Fruit fly (Drosophila melanogaster) whole organism, embryonic: ENCODE measurements around the gene obst-B.

ENCODE experiments used
- B-H1 ChIP-seq: fragments of 200-800 bp; sonication (Bioruptor generic); IDR thresholded peaks from 3 replicates; pipeline ENCODE4 v1.3.6; 2022; ENCODE audit warnings: missing biosample characterization, missing genetic modification characterization
- CG1024 ChIP-seq: fragments of 200-800 bp; sonication (Bioruptor generic); IDR thresholded peaks from 2 replicates; pipeline ENCODE4 v1.3.6; 2022; ENCODE audit warnings: missing biosample characterization, missing genetic modification characterization
- CG10565 ChIP-seq: fragments of 200-800 bp; sonication (Bioruptor generic); optimal IDR thresholded peaks from 3 replicates; lab custom pipeline; 2016; ENCODE audit warnings: missing biosample characterization, mild to moderate bottlenecking, missing genetic modification characterization
- CG11247 ChIP-seq: fragments of 200-800 bp; sonication (Bioruptor generic); IDR thresholded peaks from 2 replicates; pipeline ENCODE4 v1.3.6; 2022; ENCODE audit warnings: missing biosample characterization, missing genetic modification characterization
- CG14014 ChIP-seq: fragments of 200-800 bp; sonication (Bioruptor generic); IDR thresholded peaks from 2 replicates; pipeline ENCODE4 v1.3.6; 2022; ENCODE audit warnings: missing biosample characterization, missing genetic modification characterization
- CG14667 ChIP-seq: fragments of 200-800 bp; sonication (Bioruptor generic); IDR thresholded peaks from 2 replicates; pipeline ENCODE4 v1.3.6; 2022; ENCODE audit warnings: missing biosample characterization, missing genetic modification characterization
- CG17328 ChIP-seq: fragments of 200-800 bp; sonication (Bioruptor generic); IDR thresholded peaks from 2 replicates; pipeline ENCODE4 v1.3.6; 2022; ENCODE audit warnings: missing biosample characterization, missing genetic modification characterization
- CG17359 ChIP-seq: fragments of 200-800 bp; sonication (Bioruptor generic); optimal IDR thresholded peaks from 3 replicates; lab custom pipeline; 2018; ENCODE audit warnings: missing biosample characterization, mild to moderate bottlenecking, missing genetic modification characterization, moderate library complexity
- CG18619 ChIP-seq: fragments of 200-800 bp; sonication (Bioruptor generic); optimal IDR thresholded peaks from 3 replicates; lab custom pipeline; 2017; ENCODE audit warnings: missing biosample characterization, mild to moderate bottlenecking, missing genetic modification characterization
- CG34422 ChIP-seq: fragments of 200-800 bp; sonication (Bioruptor generic); IDR thresholded peaks from 3 replicates; pipeline ENCODE4 v1.3.6; 2022; ENCODE audit warnings: missing biosample characterization, missing genetic modification characterization
- CG4404 ChIP-seq: fragments of 200-800 bp; sonication (Bioruptor generic); IDR thresholded peaks from 2 replicates; pipeline ENCODE4 v1.3.6; 2022; ENCODE audit warnings: missing biosample characterization, missing genetic modification characterization
- CG4707 ChIP-seq: fragments of 200-800 bp; sonication (Bioruptor generic); optimal IDR thresholded peaks from 2 replicates; lab custom pipeline; 2018; ENCODE audit warnings: missing biosample characterization, mild to moderate bottlenecking, missing genetic modification characterization, moderate library complexity
- CG5245 ChIP-seq: fragments of 200-800 bp; sonication (Bioruptor generic); optimal IDR thresholded peaks from 3 replicates; lab custom pipeline; 2016; ENCODE audit warnings: missing biosample characterization, missing genetic modification characterization
- CG6683 ChIP-seq: fragments of 200-800 bp; sonication (Bioruptor generic); optimal IDR thresholded peaks from 2 replicates; lab custom pipeline; 2017; ENCODE audit warnings: missing biosample characterization, mild to moderate bottlenecking, missing genetic modification characterization, missing genetic modification reagents
- CG6791 ChIP-seq: fragments of 200-800 bp; sonication (Bioruptor generic); IDR thresholded peaks from 3 replicates; pipeline ENCODE4 v1.3.6; 2022; ENCODE audit warnings: missing biosample characterization, missing genetic modification characterization; ENCODE audit not compliant: partially characterized antibody
- CG8089 ChIP-seq: fragments of 200-800 bp; sonication (Bioruptor generic); optimal IDR thresholded peaks from 3 replicates; lab custom pipeline; 2016; ENCODE audit warnings: missing biosample characterization, missing genetic modification characterization
- Chrac-16 ChIP-seq: fragments of 200-800 bp; sonication (Bioruptor generic); optimal IDR thresholded peaks from 3 replicates; lab custom pipeline; 2016; ENCODE audit warnings: missing biosample characterization, missing genetic modification characterization
- CoRest ChIP-seq: fragments of 200-800 bp; sonication (Bioruptor generic); optimal IDR thresholded peaks from 3 replicates; lab custom pipeline; 2018; ENCODE audit warnings: missing biosample characterization, mild to moderate bottlenecking, missing genetic modification characterization, moderate library complexity
- D19B ChIP-seq: fragments of 200-800 bp; sonication (Bioruptor generic); optimal IDR thresholded peaks from 2 replicates; lab custom pipeline; 2017; ENCODE audit warnings: missing biosample characterization, mild to moderate bottlenecking, missing genetic modification characterization
- Doc3 ChIP-seq: fragments of 200-800 bp; sonication (Bioruptor generic); IDR thresholded peaks from 3 replicates; pipeline ENCODE4 v1.3.6; 2022; ENCODE audit warnings: missing biosample characterization, missing genetic modification characterization; ENCODE audit not compliant: partially characterized antibody
- Hand ChIP-seq: fragments of 200-800 bp; sonication (Bioruptor generic); optimal IDR thresholded peaks from 2 replicates; lab custom pipeline; 2017; ENCODE audit warnings: mild to moderate bottlenecking, missing biosample characterization, missing genetic modification reagents, missing genetic modification characterization
- Kr ChIP-seq: fragments of 200-800 bp; sonication (Bioruptor generic); optimal IDR thresholded peaks from 2 replicates; lab custom pipeline; 2017; ENCODE audit warnings: missing biosample characterization, mild to moderate bottlenecking, missing genetic modification characterization
- Lpt ChIP-seq: fragments of >200 bp; optimal IDR thresholded peaks from 2 replicates; lab custom pipeline; 2018; ENCODE audit warnings: missing biosample characterization, missing genetic modification characterization
- NC2α ChIP-seq: fragments of 200-800 bp; sonication (Bioruptor generic); optimal IDR thresholded peaks from 2 replicates; lab custom pipeline; 2016; ENCODE audit warnings: missing biosample characterization, missing genetic modification characterization
- Rfx ChIP-seq: fragments of 200-800 bp; sonication (Bioruptor generic); IDR thresholded peaks from 2 replicates; pipeline ENCODE4 v1.3.6; 2022; ENCODE audit warnings: missing biosample characterization, missing genetic modification characterization
- ac ChIP-seq: fragments of 200-800 bp; sonication (Bioruptor generic); optimal IDR thresholded peaks from 3 replicates; lab custom pipeline; 2017; ENCODE audit warnings: missing biosample characterization, mild to moderate bottlenecking, missing genetic modification characterization
- bsh ChIP-seq, 2 experiments: fragments of 200-800 bp; sonication (Bioruptor generic); optimal IDR thresholded peaks; 2 replicates each; lab custom pipeline; 2017 to 2018; ENCODE audit warnings: mild to moderate bottlenecking in 2 of 2, missing biosample characterization in 2 of 2, missing genetic modification characterization in 2 of 2, moderate library complexity in 1 of 2
- caup ChIP-seq: fragments of 200-800 bp; sonication (Bioruptor generic); optimal IDR thresholded peaks from 3 replicates; lab custom pipeline; 2017; ENCODE audit warnings: missing biosample characterization, mild to moderate bottlenecking, missing genetic modification characterization, moderate library complexity; ENCODE audit not compliant: severe bottlenecking
- chif ChIP-seq, 2 experiments: fragments of 200-800 bp; sonication (Bioruptor generic); optimal IDR thresholded peaks; 3 replicates each; lab custom pipeline; 2016; ENCODE audit warnings: missing biosample characterization in 2 of 2, missing genetic modification characterization in 2 of 2
- chm ChIP-seq: fragments of 200-800 bp; sonication (Bioruptor generic); IDR thresholded peaks from 2 replicates; pipeline ENCODE4 v1.3.6; 2022; ENCODE audit warnings: missing biosample characterization, missing genetic modification characterization
- crol ChIP-seq: fragments of 200-800 bp; sonication (Bioruptor generic); IDR thresholded peaks from 2 replicates; pipeline ENCODE4 v1.3.6; 2022; ENCODE audit warnings: missing biosample characterization, missing genetic modification characterization
- dimm ChIP-seq: fragments of 200-800 bp; sonication (Bioruptor generic); IDR thresholded peaks from 2 replicates; pipeline ENCODE4 v1.3.6; 2022; ENCODE audit warnings: missing biosample characterization, missing genetic modification characterization
- ewg ChIP-seq: fragments of 200-800 bp; sonication (Bioruptor generic); optimal IDR thresholded peaks from 3 replicates; lab custom pipeline; 2017; ENCODE audit warnings: mild to moderate bottlenecking, missing biosample characterization, missing genetic modification reagents, missing genetic modification characterization
- eyg ChIP-seq: fragments of 200-800 bp; sonication (Bioruptor generic); optimal IDR thresholded peaks from 3 replicates; lab custom pipeline; 2016; ENCODE audit warnings: missing biosample characterization, missing genetic modification characterization
- fd102C ChIP-seq: fragments of 200-800 bp; sonication (Bioruptor generic); optimal IDR thresholded peaks from 2 replicates; lab custom pipeline; 2018; ENCODE audit warnings: missing biosample characterization, mild to moderate bottlenecking, missing genetic modification characterization, moderate library complexity
- fd3F ChIP-seq: fragments of 200-800 bp; sonication (Bioruptor generic); optimal IDR thresholded peaks from 2 replicates; lab custom pipeline; 2018; ENCODE audit warnings: missing biosample characterization, mild to moderate bottlenecking, missing genetic modification characterization, moderate library complexity
- gfzf ChIP-seq: fragments of 200-800 bp; sonication (Bioruptor generic); optimal IDR thresholded peaks from 2 replicates; lab custom pipeline; 2016; ENCODE audit warnings: missing biosample characterization, mild to moderate bottlenecking, missing genetic modification characterization, moderate library complexity
- gsb ChIP-seq: fragments of 200-800 bp; sonication (Bioruptor generic); IDR thresholded peaks from 2 replicates; pipeline ENCODE4 v1.3.6; 2022; ENCODE audit warnings: missing biosample characterization, missing genetic modification characterization
- ham ChIP-seq: fragments of 200-800 bp; sonication (Bioruptor generic); IDR thresholded peaks from 2 replicates; pipeline ENCODE4 v1.3.6; 2022; ENCODE audit warnings: missing biosample characterization, missing genetic modification characterization
- insv ChIP-seq, 2 experiments: fragments of 200-800 bp; sonication (Bioruptor generic); optimal IDR thresholded peaks; 3 replicates each; lab custom pipeline; 2016 to 2018; ENCODE audit warnings: missing biosample characterization in 2 of 2, missing genetic modification characterization in 2 of 2
- inv ChIP-seq: fragments of 200-800 bp; sonication (Bioruptor generic); IDR thresholded peaks from 2 replicates; pipeline ENCODE4 v1.3.6; 2022; ENCODE audit warnings: missing biosample characterization, missing genetic modification characterization; ENCODE audit not compliant: partially characterized antibody
- kah ChIP-seq: fragments of 200-800 bp; sonication (Bioruptor generic); optimal IDR thresholded peaks from 2 replicates; lab custom pipeline; 2018; ENCODE audit warnings: missing biosample characterization, mild to moderate bottlenecking, missing genetic modification characterization
- oc ChIP-seq: fragments of 200-800 bp; sonication (Bioruptor generic); optimal IDR thresholded peaks from 2 replicates; lab custom pipeline; 2018; ENCODE audit warnings: missing biosample characterization, mild to moderate bottlenecking, missing genetic modification characterization, moderate library complexity
- otp ChIP-seq: fragments of 200-800 bp; sonication (Bioruptor generic); IDR thresholded peaks from 3 replicates; pipeline ENCODE4, ENCODE4 v1.3.6; 2022; ENCODE audit warnings: missing biosample characterization, missing genetic modification characterization
- row ChIP-seq: fragments of 200-800 bp; sonication (Bioruptor generic); IDR thresholded peaks from 3 replicates; pipeline ENCODE4 v1.3.6; 2022; ENCODE audit warnings: missing biosample characterization, missing genetic modification characterization
- sisA ChIP-seq: fragments of 200-800 bp; sonication (Bioruptor generic); IDR thresholded peaks from 2 replicates; pipeline ENCODE4 v1.3.6; 2022; ENCODE audit warnings: missing biosample characterization, missing genetic modification characterization
- tap ChIP-seq: fragments of 200-800 bp; optimal IDR thresholded peaks from 3 replicates; lab custom pipeline; 2019; ENCODE audit warnings: missing biosample characterization, mild to moderate bottlenecking, missing genetic modification characterization, moderate library complexity
- tna ChIP-seq: fragments of 200-800 bp; sonication (Bioruptor generic); IDR thresholded peaks from 2 replicates; pipeline ENCODE4 v1.3.6; 2022; ENCODE audit warnings: missing biosample characterization, missing genetic modification characterization; ENCODE audit not compliant: partially characterized antibody
- unc-4 ChIP-seq: fragments of 200-800 bp; sonication (Bioruptor generic); IDR thresholded peaks from 2 replicates; pipeline ENCODE4 v1.3.6; 2022; ENCODE audit warnings: missing biosample characterization, missing genetic modification characterization; ENCODE audit not compliant: partially characterized antibody
- usp ChIP-seq: fragments of >200 bp; optimal IDR thresholded peaks from 2 replicates; lab custom pipeline; 2017; ENCODE audit warnings: missing biosample characterization, missing genetic modification characterization
- wek ChIP-seq: fragments of 200-800 bp; sonication (Bioruptor generic); optimal IDR thresholded peaks from 3 replicates; lab custom pipeline; 2018; ENCODE audit warnings: missing biosample characterization, mild to moderate bottlenecking, missing genetic modification characterization, moderate library complexity

The obst-B gene

DNA sequence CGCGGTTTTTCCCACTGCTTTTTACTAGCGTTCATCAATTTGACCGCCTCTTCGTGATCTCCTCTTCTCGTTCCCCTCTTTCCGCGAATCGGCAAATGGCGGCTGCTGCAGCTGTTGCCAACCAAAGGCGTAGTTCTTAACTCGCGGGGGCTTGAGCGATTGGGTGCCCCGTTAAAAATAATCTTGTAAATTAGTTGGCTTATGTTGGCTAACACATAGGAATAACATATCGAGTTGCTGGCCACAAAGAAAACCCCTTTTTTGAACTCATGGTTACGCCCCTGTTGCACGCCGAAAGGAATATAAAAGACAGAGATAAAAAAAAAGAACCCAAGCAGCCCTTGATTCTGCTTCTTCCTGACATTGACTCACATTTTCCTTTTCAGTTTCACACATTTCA is 24.7 kb downstream of the obst-B start (continued):
- TF ChIP-seq usp, result no peak
- TF ChIP-seq CG34422 (GFP tag; lab: Robert Waterston, UW), result peak; percentile 87; the same call in 2 of the 3 replicates
- no peak for TF ChIP-seq tna
- TF ChIP-seq CG14014 (GFP tag; lab: Robert Waterston, UW), result peak; percentile 66
- peak; percentile 80 for TF ChIP-seq CG14667 (GFP tag; lab: Robert Waterston, UW)
- TF ChIP-seq Chrac-16 (GFP tag; lab: Kevin White, UChicago), result peak; percentile 76
- TF ChIP-seq gfzf, result no peak
- TF ChIP-seq bsh (GFP tag; optimal IDR thresholded peaks at IDR 0.05; lab: Kevin White, UChicago), result peak; percentile 74 to 95
- peak; percentile 56; the same call in 2 of the 3 replicates for TF ChIP-seq B-H1 (GFP tag; lab: Robert Waterston, UW)
- TF ChIP-seq CG18619, result peak; percentile 6
- no peak for TF ChIP-seq wek
- peak; percentile 73 for TF ChIP-seq oc (tag; lab: Kevin White, UChicago)
- no peak for TF ChIP-seq insv (GFP tag; optimal IDR thresholded peaks at IDR 0.05; lab: Kevin White, UChicago)
- TF ChIP-seq crol (GFP tag; lab: Robert Waterston, UW), result no peak
- TF ChIP-seq CG10565 (GFP tag; lab: Kevin White, UChicago), result no peak
- no peak for TF ChIP-seq fd102C (GFP tag; lab: Kevin White, UChicago)
- no peak for TF ChIP-seq Doc3 (GFP tag; lab: Robert Waterston, UW)
- no peak for TF ChIP-seq unc-4 (GFP tag; lab: Robert Waterston, UW)
- peak; percentile 91 for TF ChIP-seq CG17328 (GFP tag; lab: Robert Waterston, UW)
- TF ChIP-seq CoRest (tag; lab: Kevin White, UChicago), result peak; percentile 12
- TF ChIP-seq row (GFP tag; lab: Robert Waterston, UW), result peak; percentile 70
- 0 out of 3 replicates have a peak, but pooled peaks have one; percentile 13 for TF ChIP-seq CG6791
- peak; percentile 80 for TF ChIP-seq CG1024
- no peak for TF ChIP-seq Lpt (GFP tag; lab: Kevin White, UChicago)
- TF ChIP-seq Hand (GFP tag; lab: Kevin White, UChicago), result no peak
- TF ChIP-seq CG4404, result peak; percentile 88
- TF ChIP-seq Kr (GFP tag; lab: Kevin White, UChicago), result no peak
- TF ChIP-seq inv (GFP tag; lab: Robert Waterston, UW), result no peak
- TF ChIP-seq ac (GFP tag; lab: Kevin White, UChicago), result peak; percentile 19
- peak; percentile 50 for TF ChIP-seq ewg (GFP tag; lab: Kevin White, UChicago)
- TF ChIP-seq CG17359 (tag; lab: Kevin White, UChicago), result peak; percentile 79
- TF ChIP-seq tap (tag; lab: Kevin White, UChicago), result peak; percentile 37
- TF ChIP-seq eyg, result peak; percentile 16
- peak; percentile 32 for TF ChIP-seq NC2α (GFP tag; lab: Kevin White, UChicago)
- peak; percentile 43 to 76 for TF ChIP-seq chif (GFP tag; optimal IDR thresholded peaks at IDR 0.05; lab: Kevin White, UChicago)
- no peak for TF ChIP-seq gsb
- no peak for TF ChIP-seq ham
- peak; percentile 90 for TF ChIP-seq otp
- TF ChIP-seq CG11247, result peak; percentile 77
- peak; percentile 93 for TF ChIP-seq chm (GFP tag; lab: Robert Waterston, UW)
- peak; percentile 83 for TF ChIP-seq Rfx (GFP tag; lab: Robert Waterston, UW)
- TF ChIP-seq CG8089, result peak; percentile 63
- no peak for TF ChIP-seq CG4707 (GFP tag; lab: Kevin White, UChicago)
- TF ChIP-seq kah, result no peak
- TF ChIP-seq CG5245 (GFP tag; lab: Kevin White, UChicago), result peak; percentile 62
- peak; percentile 57 for TF ChIP-seq fd3F (GFP tag; lab: Kevin White, UChicago)
- TF ChIP-seq sisA (GFP tag; lab: Robert Waterston, UW), result peak; percentile 80
- peak; percentile 38 for TF ChIP-seq caup (GFP tag; lab: Kevin White, UChicago)
- no peak for TF ChIP-seq CG6683
- no peak for TF ChIP-seq D19B (GFP tag; lab: Kevin White, UChicago)
- TF ChIP-seq dimm (GFP tag; lab: Robert Waterston, UW), result peak; percentile 63; the same call in 1 of the 2 replicates
